Fruit fly (Drosophila melanogaster) whole organism, embryonic: ENCODE measurements around the gene fmt.

Source experiments
- Adf1 ChIP-seq: fragments of 200-800 bp; sonication (Bioruptor generic); IDR thresholded peaks from 2 replicates; pipeline ENCODE4 v1.3.6; 2022; ENCODE audit warnings: missing biosample characterization, missing genetic modification characterization
- CG10654 ChIP-seq: fragments of 200-800 bp; sonication (Bioruptor generic); optimal IDR thresholded peaks from 2 replicates; lab custom pipeline; 2016; ENCODE audit warnings: missing biosample characterization, missing genetic modification characterization
- CG10959 ChIP-seq: fragments of 200-800 bp; sonication (Bioruptor generic); IDR thresholded peaks from 2 replicates; pipeline ENCODE4 v1.3.6; 2022; ENCODE audit warnings: missing biosample characterization, missing genetic modification characterization
- CG10979 ChIP-seq: fragments of 200-800 bp; sonication (Bioruptor generic); optimal IDR thresholded peaks from 2 replicates; lab custom pipeline; 2018; ENCODE audit warnings: missing biosample characterization, mild to moderate bottlenecking, missing genetic modification characterization, moderate library complexity
- CG11085 ChIP-seq: fragments of 200-800 bp; sonication (Bioruptor generic); IDR thresholded peaks from 2 replicates; pipeline ENCODE4 v1.3.6; 2022; ENCODE audit warnings: missing biosample characterization, missing genetic modification characterization
- CG12219 ChIP-seq: fragments of 200-800 bp; sonication (Bioruptor generic); optimal IDR thresholded peaks from 3 replicates; lab custom pipeline; 2018; ENCODE audit warnings: missing biosample characterization, mild to moderate bottlenecking, missing genetic modification characterization
- CG13775 ChIP-seq: fragments of 200-800 bp; sonication (Bioruptor generic); optimal IDR thresholded peaks from 3 replicates; lab custom pipeline; 2017; ENCODE audit warnings: missing biosample characterization, mild to moderate bottlenecking, missing genetic modification characterization
- CG14014 ChIP-seq: fragments of 200-800 bp; sonication (Bioruptor generic); IDR thresholded peaks from 2 replicates; pipeline ENCODE4 v1.3.6; 2022; ENCODE audit warnings: missing biosample characterization, missing genetic modification characterization
- CG15601 ChIP-seq: fragments of 200-800 bp; sonication (Bioruptor generic); optimal IDR thresholded peaks from 3 replicates; lab custom pipeline; 2019; ENCODE audit warnings: missing biosample characterization, mild to moderate bottlenecking, missing genetic modification characterization, moderate library complexity
- CG1603 ChIP-seq: fragments of 200-800 bp; sonication (Bioruptor generic); optimal IDR thresholded peaks from 2 replicates; lab custom pipeline; 2019; ENCODE audit warnings: missing biosample characterization, mild to moderate bottlenecking, missing genetic modification characterization, moderate library complexity
- CG16815 ChIP-seq: fragments of 200-800 bp; sonication (Bioruptor generic); optimal IDR thresholded peaks from 3 replicates; lab custom pipeline; 2017; ENCODE audit warnings: missing biosample characterization, mild to moderate bottlenecking, missing genetic modification characterization
- CG17328 ChIP-seq: fragments of 200-800 bp; sonication (Bioruptor generic); IDR thresholded peaks from 2 replicates; pipeline ENCODE4 v1.3.6; 2022; ENCODE audit warnings: missing biosample characterization, missing genetic modification characterization
- CG17612 ChIP-seq: fragments of 200-800 bp; sonication (Bioruptor generic); IDR thresholded peaks from 2 replicates; pipeline ENCODE4 v1.3.6; 2022; ENCODE audit warnings: missing biosample characterization, missing genetic modification characterization
- CG17802 ChIP-seq: fragments of 200-800 bp; sonication (Bioruptor generic); optimal IDR thresholded peaks from 2 replicates; lab custom pipeline; 2018; ENCODE audit warnings: missing biosample characterization, mild to moderate bottlenecking, missing genetic modification characterization, moderate library complexity
- CG30403 ChIP-seq: fragments of 200-800 bp; sonication (Bioruptor generic); optimal IDR thresholded peaks from 3 replicates; lab custom pipeline; 2016; ENCODE audit warnings: missing biosample characterization, missing genetic modification characterization
- CG4820 ChIP-seq: fragments of 200-800 bp; sonication (Bioruptor generic); optimal IDR thresholded peaks from 3 replicates; lab custom pipeline; 2016; ENCODE audit warnings: missing biosample characterization, missing genetic modification characterization
- CG6254 ChIP-seq: fragments of 200-800 bp; sonication (Bioruptor generic); optimal IDR thresholded peaks from 3 replicates; lab custom pipeline; 2017; ENCODE audit warnings: mild to moderate bottlenecking, missing biosample characterization, missing genetic modification reagents, missing genetic modification characterization
- CG8290 ChIP-seq, 3 experiments: fragments of 200-800 bp; sonication (Bioruptor generic); optimal IDR thresholded peaks; 2 replicates each; lab custom pipeline; 2016 to 2019; ENCODE audit warnings: missing biosample characterization in 3 of 3, missing genetic modification characterization in 3 of 3, mild to moderate bottlenecking in 2 of 3, moderate library complexity in 1 of 3
- CG8765 ChIP-seq: fragments of 200-800 bp; sonication (Bioruptor generic); IDR thresholded peaks from 2 replicates; pipeline ENCODE4 v1.3.6; 2022; ENCODE audit warnings: missing biosample characterization, missing genetic modification characterization
- Chrac-16 ChIP-seq: fragments of 200-800 bp; sonication (Bioruptor generic); optimal IDR thresholded peaks from 3 replicates; lab custom pipeline; 2016; ENCODE audit warnings: missing biosample characterization, missing genetic modification characterization
- D19A ChIP-seq: fragments of 200-800 bp; optimal IDR thresholded peaks from 3 replicates; lab custom pipeline; 2019; ENCODE audit warnings: missing biosample characterization, mild to moderate bottlenecking, missing genetic modification characterization, moderate library complexity
- Dek ChIP-seq: fragments of 200-800 bp; sonication (Bioruptor generic); optimal IDR thresholded peaks from 3 replicates; lab custom pipeline; 2019; ENCODE audit warnings: missing biosample characterization, mild to moderate bottlenecking, missing genetic modification characterization, moderate library complexity
- E2f1 ChIP-seq: fragments of 200-800 bp; sonication (Bioruptor generic); IDR thresholded peaks from 2 replicates; pipeline ENCODE4 v1.3.6; 2022; ENCODE audit warnings: missing biosample characterization, missing genetic modification characterization
- Elba2 ChIP-seq: fragments of 200-800 bp; sonication (Bioruptor generic); optimal IDR thresholded peaks from 3 replicates; lab custom pipeline; 2016; ENCODE audit warnings: missing biosample characterization, missing genetic modification characterization
- Gug ChIP-seq: fragments of 200-800 bp; sonication (Bioruptor generic); IDR thresholded peaks from 4 replicates; pipeline ENCODE4 v1.3.6; 2022; ENCODE audit warnings: missing biosample characterization, missing genetic modification characterization
- H15 ChIP-seq: fragments of 200-800 bp; sonication (Bioruptor generic); IDR thresholded peaks from 3 replicates; pipeline ENCODE4 v1.3.6; 2022; ENCODE audit warnings: missing biosample characterization, missing genetic modification characterization
- HmgD ChIP-seq: fragments of 200-800 bp; sonication (Bioruptor generic); optimal IDR thresholded peaks from 3 replicates; lab custom pipeline; 2016; ENCODE audit warnings: missing biosample characterization, missing genetic modification characterization
- Lim3 ChIP-seq: fragments of 200-800 bp; sonication (Bioruptor generic); IDR thresholded peaks from 2 replicates; pipeline ENCODE4 v1.3.6; 2022; ENCODE audit warnings: missing biosample characterization, missing genetic modification characterization
- MESR4 ChIP-seq: fragments of 200-800 bp; sonication (Bioruptor generic); optimal IDR thresholded peaks from 2 replicates; lab custom pipeline; 2018; ENCODE audit warnings: missing biosample characterization, mild to moderate bottlenecking, missing genetic modification characterization, moderate library complexity
- Med ChIP-seq: fragments of 200-800 bp; sonication (Bioruptor generic); peaks from one replicate; lab custom pipeline; 2016; ENCODE audit warnings: missing biosample characterization, missing genetic modification characterization, mild to moderate bottlenecking, inconsistent platforms, moderate library complexity
- Mrtf ChIP-seq: fragments of 200-800 bp; sonication (Bioruptor generic); IDR thresholded peaks from 3 replicates; pipeline ENCODE4 v1.3.6; 2022; ENCODE audit warnings: missing biosample characterization, missing genetic modification characterization
- Ptx1 ChIP-seq: fragments of 200-800 bp; sonication (Bioruptor generic); IDR thresholded peaks from 2 replicates; pipeline ENCODE4 v1.3.6; 2022; ENCODE audit warnings: missing biosample characterization, missing genetic modification characterization
- az2 ChIP-seq: fragments of 200-800 bp; sonication (Bioruptor generic); optimal IDR thresholded peaks from 3 replicates; lab custom pipeline; 2016; ENCODE audit warnings: missing biosample characterization, missing genetic modification characterization
- bsh ChIP-seq, 2 experiments: fragments of 200-800 bp; sonication (Bioruptor generic); optimal IDR thresholded peaks; 2 replicates each; lab custom pipeline; 2017 to 2018; ENCODE audit warnings: mild to moderate bottlenecking in 2 of 2, missing biosample characterization in 2 of 2, missing genetic modification characterization in 2 of 2, moderate library complexity in 1 of 2
- chif ChIP-seq, 2 experiments: fragments of 200-800 bp; sonication (Bioruptor generic); optimal IDR thresholded peaks; 3 replicates each; lab custom pipeline; 2016; ENCODE audit warnings: missing biosample characterization in 2 of 2, missing genetic modification characterization in 2 of 2
- disco-r ChIP-seq: fragments of 200-800 bp; sonication (Bioruptor generic); optimal IDR thresholded peaks from 2 replicates; lab custom pipeline; 2016; ENCODE audit warnings: missing biosample characterization, missing genetic modification characterization
- ems ChIP-seq: fragments of 200-800 bp; sonication (Bioruptor generic); optimal IDR thresholded peaks from 3 replicates; lab custom pipeline; 2016; ENCODE audit warnings: missing biosample characterization, missing genetic modification characterization
- gt ChIP-seq: fragments of 200-800 bp; sonication (Bioruptor generic); IDR thresholded peaks from 2 replicates; pipeline ENCODE4 v1.3.6; 2022; ENCODE audit warnings: missing biosample characterization, missing genetic modification characterization
- ind ChIP-seq: fragments of 200-800 bp; sonication (Bioruptor generic); optimal IDR thresholded peaks from 3 replicates; lab custom pipeline; 2016; ENCODE audit warnings: missing biosample characterization, missing genetic modification characterization
- jing ChIP-seq: fragments of 200-800 bp; sonication (Bioruptor generic); optimal IDR thresholded peaks from 2 replicates; lab custom pipeline; 2018; ENCODE audit warnings: missing biosample characterization, mild to moderate bottlenecking, missing genetic modification characterization
- ken ChIP-seq: fragments of 200-800 bp; sonication (Bioruptor generic); IDR thresholded peaks from 3 replicates; pipeline ENCODE4 v1.3.6; 2022; ENCODE audit warnings: missing biosample characterization, missing genetic modification characterization
- p53 ChIP-seq: fragments of 200-800 bp; sonication (Bioruptor generic); optimal IDR thresholded peaks from 2 replicates; lab custom pipeline; 2016; ENCODE audit warnings: missing biosample characterization, missing genetic modification characterization
- pan ChIP-seq, 4 experiments: fragments of >200 bp in 3 of 4; fragments of 200-800 bp in 1 of 4; sonication (Bioruptor generic) in 1 of 4; optimal IDR thresholded peaks in 3 of 4; IDR thresholded peaks in 1 of 4; 2 replicates each; pipeline versions ENCODE4 v1.3.6 to Lab custom; 2017 to 2022; ENCODE audit warnings: missing biosample characterization in 2 of 4, missing genetic modification characterization in 2 of 4, mixed read lengths in 1 of 4
- pfk ChIP-seq: fragments of 200-800 bp; sonication (Bioruptor generic); optimal IDR thresholded peaks from 2 replicates; lab custom pipeline; 2018; ENCODE audit warnings: missing biosample characterization, mild to moderate bottlenecking, missing genetic modification characterization, moderate library complexity
- phol ChIP-seq: fragments of 200-800 bp; sonication (Bioruptor generic); optimal IDR thresholded peaks from 3 replicates; lab custom pipeline; 2018; ENCODE audit warnings: missing biosample characterization, mild to moderate bottlenecking, missing genetic modification characterization, moderate library complexity
- pros ChIP-seq: fragments of 200-800 bp; sonication (Bioruptor generic); optimal IDR thresholded peaks from 3 replicates; lab custom pipeline; 2019; ENCODE audit warnings: missing biosample characterization, mild to moderate bottlenecking, missing genetic modification characterization, moderate library complexity
- toy ChIP-seq: fragments of 200-800 bp; sonication (Bioruptor generic); IDR thresholded peaks from 2 replicates; pipeline ENCODE4 v1.3.6; 2022; ENCODE audit warnings: missing biosample characterization, missing genetic modification characterization
- wdn ChIP-seq: fragments of 200-800 bp; sonication (Bioruptor generic); IDR thresholded peaks from 2 replicates; pipeline ENCODE4 v1.3.6; 2022; ENCODE audit warnings: missing biosample characterization, missing genetic modification characterization
- z ChIP-seq: fragments of 200-800 bp; sonication (Bioruptor generic); IDR thresholded peaks from 3 replicates; pipeline ENCODE4 v1.3.6; 2022; ENCODE audit warnings: missing biosample characterization, missing genetic modification characterization

The fmt gene

DNA sequence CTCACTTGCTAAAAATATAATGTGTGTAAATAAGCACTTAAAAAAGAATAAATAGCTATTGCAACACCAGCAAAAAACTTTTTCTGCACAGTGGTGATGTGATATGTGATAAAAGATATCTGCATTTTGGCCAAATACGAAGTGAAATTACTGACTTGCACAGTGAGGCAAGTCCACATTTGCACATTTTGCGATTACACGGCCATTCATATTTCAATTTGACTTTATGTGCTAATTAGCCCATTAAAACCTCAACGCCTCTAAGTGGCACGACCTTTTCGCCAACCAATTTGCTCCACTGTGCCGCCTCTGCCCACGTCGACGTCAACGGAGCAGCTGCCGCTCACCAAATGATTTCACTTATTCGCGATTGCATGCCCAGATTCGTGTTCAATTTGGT, 46.5 kb upstream of the fmt start, which contains the start of gene CG33946 (continued):
- TF ChIP-seq CG4820 (peak; percentile 23), CG13775 (GFP tag; lab: Kevin White, UChicago) (peak; percentile 33), CG1603 (tag; lab: Kevin White, UChicago) (peak; percentile 27), Mrtf (GFP tag; lab: Robert Waterston, UW) (no peak), jing (GFP tag; lab: Kevin White, UChicago) (peak; percentile 1), CG8765 (peak; percentile 46; the same call in 1 of the 2 replicates), Elba2 (GFP tag; lab: Kevin White, UChicago) (no peak), CG10654 (peak; percentile 21), H15 (peak; percentile 59; the same call in 1 of the 3 replicates), az2 (GFP tag; lab: Kevin White, UChicago) (peak; percentile 23), Gug (peak; percentile 24; the same call in 1 of the 4 replicates), CG17612 (GFP tag; lab: Robert Waterston, UW) (no peak), CG12219 (GFP tag; lab: Kevin White, UChicago) (no peak), CG8290 (GFP tag; optimal IDR thresholded peaks at IDR 0.05; lab: Kevin White, UChicago) (no peak), CG8290 (tag; optimal IDR thresholded peaks at IDR 0.05; lab: Kevin White, UChicago) (peak in 1 of 2 experiments; percentile 0), p53 (GFP tag; lab: Kevin White, UChicago) (no peak), Dek (tag; lab: Kevin White, UChicago) (no peak), Lim3 (no peak), Ptx1 (0 out of 2 replicates have a peak, but pooled peaks have one; percentile 20), pan (optimal IDR thresholded peaks at IDR 0.05; lab: Kevin White, UChicago) (no peak), pan (GFP tag; optimal IDR thresholded peaks at IDR 0.05 in 1 of 2, IDR thresholded peaks at IDR 0.05 in 1 of 2) (peak in 1 of 2 experiments; percentile 55), ems (GFP tag; lab: Kevin White, UChicago) (peak; percentile 47), Chrac-16 (GFP tag; lab: Kevin White, UChicago) (peak; percentile 34), CG14014 (0 out of 2 replicates have a peak, but pooled peaks have one; percentile 16), D19A (tag; lab: Kevin White, UChicago) (no peak), CG10979 (tag; lab: Kevin White, UChicago) (peak; percentile 20), CG16815 (GFP tag; lab: Kevin White, UChicago) (peak; percentile 29), bsh (GFP tag; optimal IDR thresholded peaks at IDR 0.05; lab: Kevin White, UChicago) (peak in 1 of 2 experiments; percentile 47), ind (GFP tag; lab: Kevin White, UChicago) (peak; percentile 2), E2f1 (GFP tag; lab: Robert Waterston, UW) (0 out of 2 replicates have a peak, but pooled peaks have one; percentile 25), CG30403 (peak; percentile 16), wdn (peak; percentile 9; the same call in 1 of the 2 replicates), CG17328 (GFP tag; lab: Robert Waterston, UW) (peak; percentile 37; the same call in 1 of the 2 replicates), CG15601 (no peak), MESR4 (GFP tag; lab: Kevin White, UChicago) (no peak), CG10959 (GFP tag; lab: Robert Waterston, UW) (peak; percentile 58), ken (GFP tag; lab: Robert Waterston, UW) (peak; percentile 45; the same call in 2 of the 3 replicates), phol (tag; lab: Kevin White, UChicago) (peak; percentile 43), disco-r (GFP tag; lab: Kevin White, UChicago) (no peak), pfk (GFP tag; lab: Kevin White, UChicago) (no peak), Adf1 (GFP tag; lab: Robert Waterston, UW) (peak; percentile 16), toy (GFP tag; lab: Robert Waterston, UW) (no peak), chif (GFP tag; optimal IDR thresholded peaks at IDR 0.05; lab: Kevin White, UChicago) (peak; percentile 20 to 50), CG17802 (tag; lab: Kevin White, UChicago) (no peak), z (GFP tag; lab: Robert Waterston, UW) (no peak), HmgD (no peak), Med (peak; percentile 82), gt (GFP tag; lab: Robert Waterston, UW) (no peak), pros (GFP tag; lab: Kevin White, UChicago) (no peak), CG6254 (GFP tag; lab: Kevin White, UChicago) (no peak), CG11085 (no peak)
